Worm (Caenorhabditis elegans) whole organism, L4/young adult: ENCODE measurements around the gene inpp-4B.

Source experiments
- W03F9.2 ChIP-seq: fragments of 150-350 bp; optimal IDR thresholded peaks from 2 replicates; lab custom pipeline; 2014; ENCODE audit warnings: missing biosample characterization, missing genetic modification characterization
- dao-5 ChIP-seq: sonication (generic microtip); optimal IDR thresholded peaks from 2 replicates; lab custom pipeline; 2016; ENCODE audit warnings: missing genotype, missing genetic modification characterization, moderate library complexity, missing compliant biosample characterization
- him-1 ChIP-seq: sonication (generic microtip); optimal IDR thresholded peaks from 2 replicates; lab custom pipeline; 2016; ENCODE audit warnings: missing genotype, missing genetic modification reagents, missing genetic modification characterization, missing compliant biosample characterization

DNA sequence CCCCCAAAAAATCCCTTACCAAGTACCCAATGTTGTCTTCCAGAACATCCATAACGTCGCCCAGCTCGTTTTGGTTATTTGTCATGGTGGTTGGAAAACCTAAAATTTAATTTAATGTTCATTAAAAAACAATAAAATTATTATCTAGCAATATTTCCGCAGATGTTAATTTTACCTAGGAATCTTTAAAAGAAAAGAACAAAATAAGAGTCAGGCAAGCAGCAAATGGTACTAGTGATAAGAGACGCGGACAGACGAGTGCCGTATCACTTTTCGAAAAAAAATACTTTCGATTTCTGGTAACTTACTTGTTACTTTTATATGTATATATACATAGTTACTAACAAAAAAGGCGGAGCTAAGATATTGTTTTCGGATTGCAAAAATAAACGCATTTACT lies 44.3 kb upstream of the inpp-4B start, which contains the start of gene T07A5.7:
- TF ChIP-seq him-1 (tag; lab: Kevin White, UChicago) (no peak), W03F9.2 (tag; lab: Kevin White, UChicago) (no peak), dao-5 (tag; lab: Kevin White, UChicago) (no peak)
